Fruit fly (Drosophila melanogaster) whole organism, larva: Measurements from ENCODE around the gene Cpr72Ea.

Source experiments
- noc ChIP-seq: fragments of 200-800 bp; sonication (Bioruptor generic); optimal IDR thresholded peaks from 3 replicates; lab custom pipeline; 2019; ENCODE audit warnings: missing biosample characterization, mild to moderate bottlenecking, missing genetic modification characterization, moderate library complexity

Gene Cpr72Ea

dm6 chr3L:16368199-16368598 is 5.8 kb downstream of the Cpr72Ea start, which contains the start of gene CG4842:
Gene CG4842 (plus strand): TSS chr3L:16368389.
- TF ChIP-seq noc (tag; lab: Kevin White, UChicago) = no peak

dm6 chr3L:16369526-16369925 is 7.1 kb downstream of the Cpr72Ea start, which contains the start of gene CG18814:
Gene CG18814 (plus strand): TSS chr3L:16369826.
- no peak for TF ChIP-seq noc (tag; lab: Kevin White, UChicago)

- TF ChIP-seq noc (tag; lab: Kevin White, UChicago) = no peak
These were observed 15.7 kb downstream of the Cpr72Ea start, which contains the start of gene roq for dm6 chr3L:16377768-16378764. Gene roq (minus strand): TSS chr3L:16378566.

dm6 chr3L:16380770-16381169 is 18.4 kb downstream of the Cpr72Ea start:
- peak; percentile 97 for TF ChIP-seq noc (tag; lab: Kevin White, UChicago)

dm6 chr3L:16381184-16381797 is 18.9 kb downstream of the Cpr72Ea start, which contains the start of gene Agpat4:
Gene Agpat4 (minus strand): TSS chr3L:16381570.
- no peak for TF ChIP-seq noc (tag; lab: Kevin White, UChicago)

dm6 chr3L:16383056-16383455 is 20.7 kb downstream of the Cpr72Ea start:
- TF ChIP-seq noc (tag; lab: Kevin White, UChicago) = no peak

dm6 chr3L:16384145-16384705 is 21.8 kb downstream of the Cpr72Ea start:
- no peak for TF ChIP-seq noc (tag; lab: Kevin White, UChicago)

dm6 chr3L:16385252-16385879 is 23.0 kb downstream of the Cpr72Ea start:
- peak; percentile 56 for TF ChIP-seq noc (tag; lab: Kevin White, UChicago)

dm6 chr3L:16385880-16386584 is 23.6 kb downstream of the Cpr72Ea start, which contains the start of the genes Agpat3 and RAF2:
Gene Agpat3 (minus strand): TSS chr3L:16385957.
Gene RAF2 (plus strand): TSS chr3L:16386327.
- no peak for TF ChIP-seq noc (tag; lab: Kevin White, UChicago)

dm6 chr3L:16390793-16391192 is 28.4 kb downstream of the Cpr72Ea start:
- no peak for TF ChIP-seq noc (tag; lab: Kevin White, UChicago)

- no peak for TF ChIP-seq noc (tag; lab: Kevin White, UChicago)
These were observed 28.9 kb downstream of the Cpr72Ea start for dm6 chr3L:16391257-16391656.

dm6 chr3L:16392203-16392800 is 29.9 kb downstream of the Cpr72Ea start:
- TF ChIP-seq noc (tag; lab: Kevin White, UChicago) = peak; percentile 8

dm6 chr3L:16392874-16393273 is 30.5 kb downstream of the Cpr72Ea start:
- TF ChIP-seq noc (tag; lab: Kevin White, UChicago) = no peak

dm6 chr3L:16393700-16394099 is 31.3 kb downstream of the Cpr72Ea start:
- no peak for TF ChIP-seq noc (tag; lab: Kevin White, UChicago)
